Worm (Caenorhabditis elegans) whole organism, L4/young adult: Measurements from ENCODE around the gene dpy-1.

ENCODE experiments used
- W03F9.2 ChIP-seq: fragments of 150-350 bp; optimal IDR thresholded peaks from 2 replicates; lab custom pipeline; 2014; ENCODE audit warnings: missing biosample characterization, missing genetic modification characterization
- dao-5 ChIP-seq: sonication (generic microtip); optimal IDR thresholded peaks from 2 replicates; lab custom pipeline; 2016; ENCODE audit warnings: missing genotype, missing genetic modification characterization, moderate library complexity, missing compliant biosample characterization
- him-1 ChIP-seq: sonication (generic microtip); optimal IDR thresholded peaks from 2 replicates; lab custom pipeline; 2016; ENCODE audit warnings: missing genotype, missing genetic modification reagents, missing genetic modification characterization, missing compliant biosample characterization

Gene dpy-1

ce11 chrIII:2001210-2001609, 46.6 kb downstream of the dpy-1 start:
- TF ChIP-seq him-1 (tag; lab: Kevin White, UChicago) (no peak), dao-5 (no peak)

- TF ChIP-seq W03F9.2 (tag; lab: Kevin White, UChicago) (no peak), dao-5 (no peak), him-1 (tag; lab: Kevin White, UChicago) (no peak)
Measured at ce11 chrIII:1997569-1997968, 50.2 kb downstream of the dpy-1 start, which contains the start of gene lgc-42. Gene lgc-42 (plus strand): TSS chrIII:1997869.

ce11 chrIII:1989940-1990339, 57.9 kb downstream of the dpy-1 start:
- TF ChIP-seq him-1 (tag; lab: Kevin White, UChicago) (no peak), dao-5 (no peak), W03F9.2 (tag; lab: Kevin White, UChicago) (no peak)

ce11 chrIII:1987693-1988092, 60.1 kb downstream of the dpy-1 start, which contains the start of gene Y39A3B.8:
Gene Y39A3B.8 (plus strand): TSS chrIII:1987993.
- TF ChIP-seq him-1 (tag; lab: Kevin White, UChicago) = no peak
- TF ChIP-seq W03F9.2 (tag; lab: Kevin White, UChicago) = no peak
- TF ChIP-seq dao-5 = no peak
